Worm (Caenorhabditis elegans) whole organism, mixed stage, embryonic: ENCODE measurements around the gene C16C8.14.
"Not testable (repeated sequence)": the region's sequence is repeated elsewhere in the genome, so short reads cannot be mapped to it uniquely, and the experiment has no call there.

Source experiments
- bed-3 ChIP-seq: fragments of 200-800 bp; sonication (Bioruptor generic); optimal IDR thresholded peaks from 3 replicates; lab custom pipeline; 2018; ENCODE audit warnings: mild to moderate bottlenecking, missing genetic modification characterization, moderate library complexity, missing compliant biosample characterization
- blmp-1 ChIP-seq: fragments of 150-350 bp; optimal IDR thresholded peaks from 2 replicates; lab custom pipeline; 2014; ENCODE audit warnings: missing biosample characterization, missing genetic modification characterization
- ces-1 ChIP-seq: fragments of 150-350 bp; optimal IDR thresholded peaks from 2 replicates; lab custom pipeline; 2014; ENCODE audit warnings: missing biosample characterization, missing genetic modification reagents, missing genetic modification characterization
- cnd-1 ChIP-seq: fragments of 200-800 bp; sonication (Bioruptor generic); optimal IDR thresholded peaks from 2 replicates; lab custom pipeline; 2018; ENCODE audit warnings: mild to moderate bottlenecking, missing genetic modification characterization, missing compliant biosample characterization
- flh-1 ChIP-seq: fragments of 200-800 bp; sonication (Bioruptor generic); optimal IDR thresholded peaks from 2 replicates; lab custom pipeline; 2018; ENCODE audit warnings: mild to moderate bottlenecking, missing genetic modification characterization, moderate library complexity, missing compliant biosample characterization
- ham-2 ChIP-seq: fragments of 200-800 bp; sonication (Bioruptor generic); optimal IDR thresholded peaks from 2 replicates; lab custom pipeline; 2018; ENCODE audit warnings: mild to moderate bottlenecking, missing genetic modification characterization, missing compliant biosample characterization
- hlh-1 ChIP-seq: fragments of 150-350 bp; optimal IDR thresholded peaks from 2 replicates; lab custom pipeline; 2014; ENCODE audit warnings: missing biosample characterization, missing genetic modification reagents, missing genetic modification characterization
- lin-32 ChIP-seq: fragments of 200-800 bp; sonication (Bioruptor generic); optimal IDR thresholded peaks from 2 replicates; lab custom pipeline; 2018; ENCODE audit warnings: mild to moderate bottlenecking, missing genetic modification characterization, missing compliant biosample characterization
- mep-1 ChIP-seq: fragments of 150-350 bp; optimal IDR thresholded peaks from 2 replicates; lab custom pipeline; 2017; ENCODE audit warnings: missing biosample characterization, missing genetic modification reagents, missing genetic modification characterization, inconsistent platforms
- mls-2 ChIP-seq: sonication (generic microtip); optimal IDR thresholded peaks from 2 replicates; lab custom pipeline; 2016; ENCODE audit warnings: mild to moderate bottlenecking, missing genetic modification characterization, moderate library complexity, missing compliant biosample characterization
- nhr-12 ChIP-seq: fragments of 150-350 bp; optimal IDR thresholded peaks from 2 replicates; lab custom pipeline; 2014; ENCODE audit warnings: missing biosample characterization, missing genetic modification characterization
- nhr-237 ChIP-seq: fragments of 150-350 bp; optimal IDR thresholded peaks from 2 replicates; lab custom pipeline; 2014; ENCODE audit warnings: missing biosample characterization, missing genetic modification characterization
- nhr-28 ChIP-seq: fragments of 150-350 bp; optimal IDR thresholded peaks from 2 replicates; lab custom pipeline; 2014; ENCODE audit warnings: missing biosample characterization, missing genetic modification characterization
- nhr-76 ChIP-seq: sonication (generic microtip); optimal IDR thresholded peaks from 2 replicates; lab custom pipeline; 2017; ENCODE audit warnings: missing biosample characterization, missing genetic modification characterization
- pha-4 ChIP-seq: fragments of 150-350 bp; optimal IDR thresholded peaks from 2 replicates; lab custom pipeline; 2018; ENCODE audit warnings: missing biosample characterization, missing genetic modification reagents, missing genetic modification characterization
- sptf-1 ChIP-seq: sonication (generic microtip); optimal IDR thresholded peaks from 2 replicates; lab custom pipeline; 2017; ENCODE audit warnings: mild to moderate bottlenecking, missing genetic modification characterization, moderate library complexity, missing compliant biosample characterization
- tbx-8 ChIP-seq: fragments of 200-800 bp; sonication (Bioruptor generic); optimal IDR thresholded peaks from 2 replicates; lab custom pipeline; 2018; ENCODE audit warnings: mild to moderate bottlenecking, missing genetic modification characterization, moderate library complexity, missing compliant biosample characterization
- unc-120 ChIP-seq: sonication (generic microtip); optimal IDR thresholded peaks from 2 replicates; lab custom pipeline; 2017; ENCODE audit warnings: missing genetic modification characterization, missing compliant biosample characterization; ENCODE audit not compliant: poor library complexity, severe bottlenecking
- unc-39 ChIP-seq: fragments of 150-350 bp; optimal IDR thresholded peaks from 2 replicates; lab custom pipeline; 2014; ENCODE audit warnings: missing biosample characterization, missing genetic modification characterization
- unc-62 ChIP-seq: fragments of 150-350 bp; optimal IDR thresholded peaks from 2 replicates; lab custom pipeline; 2014; ENCODE audit warnings: missing biosample characterization, missing genetic modification reagents, missing genetic modification characterization
- zip-8 ChIP-seq: fragments of 150-350 bp; optimal IDR thresholded peaks from 2 replicates; lab custom pipeline; 2014; ENCODE audit warnings: missing biosample characterization, missing genetic modification characterization

The C16C8.14 gene

DNA sequence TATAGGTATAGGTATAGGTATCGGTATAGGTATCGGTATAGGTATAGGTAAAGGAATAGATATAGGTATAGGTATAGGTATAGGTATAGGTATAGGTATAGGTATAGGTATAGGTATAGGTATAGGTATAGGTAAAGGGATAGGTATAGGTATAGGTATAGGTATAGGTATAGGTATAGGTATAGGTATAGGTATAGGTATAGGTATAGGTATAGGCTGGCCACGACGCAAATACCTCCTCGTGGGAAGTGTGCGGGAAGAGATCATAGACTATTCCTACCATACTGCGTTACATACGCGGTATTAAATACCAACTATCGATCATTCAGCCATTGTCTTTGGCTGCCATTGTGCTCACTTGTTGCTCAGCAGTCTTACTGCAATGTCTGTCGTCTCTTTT, 41.2 kb downstream of the C16C8.14 start, which contains the start of gene fbxb-112:
Gene fbxb-112 (plus strand): TSS at position 301 of the 400 bp plus-strand sequence.
- not testable (repeated sequence) for TF ChIP-seq nhr-28, unc-120, nhr-76 (tag; lab: Kevin White, UChicago)

DNA sequence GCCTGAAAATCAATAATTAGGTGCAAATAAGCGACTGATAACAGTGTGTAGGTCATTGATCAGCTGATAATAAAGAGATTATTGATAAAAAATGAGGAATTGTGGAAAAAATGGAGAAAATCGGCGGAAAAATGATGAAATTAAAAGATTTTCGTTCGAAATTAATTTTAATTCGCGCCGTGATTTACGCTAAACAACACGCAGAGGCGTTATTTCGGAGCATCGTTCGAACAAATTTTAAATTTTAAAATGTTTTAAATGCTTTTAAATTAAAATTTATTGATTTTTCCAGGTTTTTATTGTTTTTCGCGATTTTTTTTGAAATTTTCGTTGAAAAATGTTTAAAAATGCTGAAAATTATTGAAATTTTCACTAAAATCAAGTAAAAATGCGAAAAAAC, 49.8 kb downstream of the C16C8.14 start, which contains the start of gene Y49F6B.9:
Gene Y49F6B.9 (minus strand): TSS at position 2 of the 400 bp plus-strand sequence.
- TF ChIP-seq cnd-1 (no peak), mep-1 (tag; lab: Kevin White, UChicago) (no peak), nhr-237 (tag; lab: Kevin White, UChicago) (no peak), zip-8 (no peak), bed-3 (GFP tag; lab: Kevin White, UChicago) (no peak), hlh-1 (no peak), flh-1 (GFP tag; lab: Kevin White, UChicago) (no peak), sptf-1 (tag; lab: Kevin White, UChicago) (no peak), nhr-12 (tag; lab: Kevin White, UChicago) (no peak), blmp-1 (tag; lab: Kevin White, UChicago) (no peak)

DNA sequence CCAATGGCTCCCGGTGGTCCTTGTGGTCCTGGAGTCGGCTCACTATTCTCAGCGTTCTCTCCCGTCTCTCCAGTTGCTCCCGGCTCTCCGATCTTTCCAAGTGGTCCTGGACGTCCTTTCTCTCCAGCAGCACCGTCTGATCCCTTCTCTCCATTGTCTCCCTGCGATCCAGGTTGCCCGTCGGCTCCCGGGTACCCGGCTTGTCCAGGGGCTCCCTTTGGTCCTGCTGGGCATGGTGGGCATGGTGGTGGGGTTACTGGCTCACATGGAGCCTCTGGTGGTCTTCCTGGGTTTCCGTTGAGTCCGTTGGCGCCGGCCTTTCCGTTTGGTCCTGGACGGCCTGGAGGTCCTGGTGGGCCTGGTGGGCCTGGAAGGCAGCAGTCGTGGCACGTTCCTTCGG, 50.8 kb downstream of the C16C8.14 start:
- no peak for TF ChIP-seq ham-2 (GFP tag; lab: Kevin White, UChicago)
- no peak for TF ChIP-seq pha-4 (tag; lab: Kevin White, UChicago)
- TF ChIP-seq ces-1: no peak
- TF ChIP-seq blmp-1 (tag; lab: Kevin White, UChicago): no peak
- TF ChIP-seq mls-2: no peak
- no peak for TF ChIP-seq zip-8
- no peak for TF ChIP-seq flh-1 (GFP tag; lab: Kevin White, UChicago)
- TF ChIP-seq hlh-1: no peak
- TF ChIP-seq mep-1 (tag; lab: Kevin White, UChicago): no peak
- no peak for TF ChIP-seq unc-39 (tag; lab: Kevin White, UChicago)
- no peak for TF ChIP-seq lin-32
- TF ChIP-seq tbx-8 (GFP tag; lab: Kevin White, UChicago): no peak
- no peak for TF ChIP-seq unc-62 (GFP tag; lab: Kevin White, UChicago)
- no peak for TF ChIP-seq cnd-1
